Worm (Caenorhabditis elegans) whole organism, L4 larva: ENCODE data around the gene F15B9.11.
A peak's percentile ranks its signal among the peaks of the same experiment; 100 is the strongest.

Experiments used
- T20F7.1 ChIP-seq: fragments of 200-800 bp; sonication (Bioruptor generic); optimal IDR thresholded peaks from 2 replicates; lab custom pipeline; 2018; ENCODE audit warnings: mild to moderate bottlenecking, missing genetic modification characterization, missing compliant biosample characterization
- T26A8.4 ChIP-seq: fragments of 200-800 bp; sonication (Bioruptor generic); IDR thresholded peaks from 2 replicates; pipeline ENCODE4 v1.3.6; 2022; ENCODE audit warnings: missing genetic modification characterization, missing compliant biosample characterization
- ZK337.2 ChIP-seq: fragments of 200-800 bp; sonication (Bioruptor generic); IDR thresholded peaks from 2 replicates; pipeline ENCODE4 v1.3.6; 2022; ENCODE audit warnings: missing genetic modification reagents, missing genetic modification characterization, missing compliant biosample characterization
- aha-1 ChIP-seq: fragments of 150-350 bp; peaks from one replicate; lab custom pipeline; 2014; ENCODE audit warnings: missing biosample characterization, missing genetic modification characterization
- arid-1 ChIP-seq: fragments of 200-800 bp; sonication (Bioruptor generic); conservative IDR thresholded peaks from 2 replicates; pipeline ENCODE4 v1.3.6; 2022; ENCODE audit warnings: missing genetic modification reagents, missing genetic modification characterization, missing compliant biosample characterization
- ceh-62 ChIP-seq: sonication (generic microtip); optimal IDR thresholded peaks from 2 replicates; lab custom pipeline; 2017; ENCODE audit warnings: missing biosample characterization, missing genetic modification characterization
- daf-16 ChIP-seq, 3 experiments: sonication (generic microtip); optimal IDR thresholded peaks; 2 replicates each; lab custom pipeline; 2016 to 2017; ENCODE audit warnings: missing genetic modification characterization in 3 of 3, missing genetic modification reagents in 3 of 3, mild to moderate bottlenecking in 2 of 3, missing compliant biosample characterization in 2 of 3, missing biosample characterization in 1 of 3, moderate library complexity in 1 of 3
- daf-19 ChIP-seq: fragments of 200-800 bp; sonication (Bioruptor generic); conservative IDR thresholded peaks from 2 replicates; pipeline ENCODE4 v1.3.6; 2022; ENCODE audit warnings: missing genetic modification characterization, missing compliant biosample characterization
- dmd-6 ChIP-seq: fragments of 200-800 bp; sonication (Bioruptor generic); IDR thresholded peaks from 2 replicates; pipeline ENCODE4 v1.3.6; 2022; ENCODE audit warnings: missing genetic modification reagents, missing genetic modification characterization, missing compliant biosample characterization
- dmd-8 ChIP-seq: fragments of 200-800 bp; sonication (Bioruptor generic); IDR thresholded peaks from 2 replicates; pipeline ENCODE4 v1.3.6; 2022; ENCODE audit warnings: missing genetic modification characterization, missing compliant biosample characterization
- dpl-1 ChIP-seq: fragments of 150-350 bp; optimal IDR thresholded peaks from 2 replicates; lab custom pipeline; 2014; ENCODE audit warnings: missing biosample characterization, missing genetic modification reagents, missing genetic modification characterization
- dve-1 ChIP-seq: sonication (generic microtip); optimal IDR thresholded peaks from 2 replicates; lab custom pipeline; 2017; ENCODE audit warnings: antibody characterized with exemption, mild to moderate bottlenecking, missing genetic modification characterization, missing compliant biosample characterization; ENCODE audit not compliant: insufficient read depth
- fkh-10 ChIP-seq: fragments of 150-350 bp; optimal IDR thresholded peaks from 2 replicates; lab custom pipeline; 2014; ENCODE audit warnings: missing biosample characterization, missing genetic modification reagents, missing genetic modification characterization
- fos-1 ChIP-seq: fragments of 150-350 bp; optimal IDR thresholded peaks from 2 replicates; lab custom pipeline; 2014; ENCODE audit warnings: missing biosample characterization, missing genetic modification characterization
- hif-1 ChIP-seq, 2 experiments: sonication (generic microtip); optimal IDR thresholded peaks; 2 replicates each; lab custom pipeline; 2016 to 2017; ENCODE audit warnings: missing compliant biosample characterization in 2 of 2, missing genetic modification characterization in 2 of 2, missing genetic modification reagents in 2 of 2, missing genotype in 2 of 2, mild to moderate bottlenecking in 1 of 2
- hlh-11 ChIP-seq: fragments of 200-800 bp; sonication (Bioruptor generic); optimal IDR thresholded peaks from 2 replicates; lab custom pipeline; 2018; ENCODE audit warnings: mild to moderate bottlenecking, missing genetic modification characterization, missing compliant biosample characterization
- hlh-30 ChIP-seq: sonication (generic microtip); optimal IDR thresholded peaks from 2 replicates; lab custom pipeline; 2017; ENCODE audit warnings: antibody characterized with exemption, mild to moderate bottlenecking, missing genetic modification characterization, missing compliant biosample characterization; ENCODE audit not compliant: insufficient read depth
- hmg-1.1 ChIP-seq: fragments of 200-800 bp; sonication (Bioruptor generic); IDR thresholded peaks from 2 replicates; pipeline ENCODE4 v1.3.6; 2022; ENCODE audit warnings: missing genetic modification reagents, missing genetic modification characterization, missing compliant biosample characterization
- jun-1 ChIP-seq: fragments of 150-350 bp; optimal IDR thresholded peaks from 2 replicates; lab custom pipeline; 2014; ENCODE audit warnings: missing biosample characterization, missing genetic modification reagents, missing genetic modification characterization
- lim-7 ChIP-seq: fragments of 200-800 bp; sonication (Bioruptor generic); IDR thresholded peaks from 2 replicates; pipeline ENCODE4 v1.3.6; 2022; ENCODE audit warnings: missing genetic modification characterization, missing compliant biosample characterization
- lin-13 ChIP-seq: fragments of 150-350 bp; optimal IDR thresholded peaks from 2 replicates; lab custom pipeline; 2014; ENCODE audit warnings: missing biosample characterization, missing genetic modification reagents, missing genetic modification characterization
- lin-38 ChIP-seq: fragments of 200-800 bp; sonication (Bioruptor generic); IDR thresholded peaks from 2 replicates; pipeline ENCODE4 v1.3.6; 2022; ENCODE audit warnings: missing genetic modification reagents, missing genetic modification characterization, missing compliant biosample characterization
- lsy-2 ChIP-seq, 2 experiments: fragments of 150-350 bp in 1 of 2; sonication (generic microtip) in 1 of 2; optimal IDR thresholded peaks; 2 replicates each; lab custom pipeline; 2014 to 2017; ENCODE audit warnings: missing biosample characterization in 2 of 2, missing genetic modification characterization in 2 of 2
- mdl-1 ChIP-seq, 2 experiments: fragments of 150-350 bp in 1 of 2; sonication (generic microtip) in 1 of 2; optimal IDR thresholded peaks; 2 replicates each; lab custom pipeline; 2014 to 2017; ENCODE audit warnings: missing biosample characterization in 2 of 2, missing genetic modification characterization in 2 of 2
- mep-1 ChIP-seq: fragments of 150-350 bp; sonication (generic microtip); optimal IDR thresholded peaks from 3 replicates; lab custom pipeline; 2014; ENCODE audit warnings: missing biosample characterization, missing genetic modification characterization
- mes-2 ChIP-seq: sonication (generic microtip); optimal IDR thresholded peaks from 2 replicates; lab custom pipeline; 2016; ENCODE audit warnings: missing genotype, mild to moderate bottlenecking, missing genetic modification characterization, missing compliant biosample characterization; ENCODE audit not compliant: poor library complexity, severe bottlenecking
- mxl-2 ChIP-seq: fragments of 200-800 bp; sonication (Bioruptor generic); conservative IDR thresholded peaks from 2 replicates; pipeline ENCODE4 v1.3.6; 2022; ENCODE audit warnings: missing genetic modification reagents, missing genetic modification characterization, missing compliant biosample characterization
- mxl-3 ChIP-seq: fragments of 200-800 bp; sonication (Bioruptor generic); optimal IDR thresholded peaks from 2 replicates; lab custom pipeline; 2018; ENCODE audit warnings: mild to moderate bottlenecking, missing genetic modification characterization, missing compliant biosample characterization
- nhr-10 ChIP-seq: fragments of 150-350 bp; optimal IDR thresholded peaks from 2 replicates; lab custom pipeline; 2014; ENCODE audit warnings: missing biosample characterization, missing genetic modification characterization
- nhr-237 ChIP-seq: sonication (generic microtip); optimal IDR thresholded peaks from 2 replicates; lab custom pipeline; 2017; ENCODE audit warnings: missing biosample characterization, missing genetic modification characterization
- nhr-25 ChIP-seq: sonication (generic microtip); optimal IDR thresholded peaks from 2 replicates; lab custom pipeline; 2017; ENCODE audit warnings: missing genetic modification characterization, mild to moderate bottlenecking, missing compliant biosample characterization, antibody characterized with exemption, moderate library complexity, borderline replicate concordance; ENCODE audit not compliant: insufficient read depth
- nhr-28 ChIP-seq: fragments of 150-350 bp; optimal IDR thresholded peaks from 2 replicates; lab custom pipeline; 2014; ENCODE audit warnings: missing biosample characterization, missing genetic modification characterization
- nhr-41 ChIP-seq: fragments of 200-800 bp; sonication (Bioruptor generic); IDR thresholded peaks from 2 replicates; pipeline ENCODE4 v1.3.6; 2022; ENCODE audit warnings: missing genetic modification reagents, missing genetic modification characterization, missing compliant biosample characterization
- nhr-6 ChIP-seq: fragments of 150-350 bp; optimal IDR thresholded peaks from 2 replicates; lab custom pipeline; 2014; ENCODE audit warnings: missing biosample characterization, missing genetic modification characterization
- pha-4 ChIP-seq, 2 experiments: fragments of 150-350 bp in 1 of 2; fragments of 200-800 bp in 1 of 2; sonication (Bioruptor generic) in 1 of 2; IDR thresholded peaks in 1 of 2; optimal IDR thresholded peaks in 1 of 2; 2 replicates each; pipeline versions ENCODE4 v1.3.6 to Lab custom; 2014 to 2022; ENCODE audit warnings: missing genetic modification characterization in 2 of 2, missing genetic modification reagents in 2 of 2, missing biosample characterization in 1 of 2, missing compliant biosample characterization in 1 of 2
- rbr-2 ChIP-seq: sonication (generic microtip); optimal IDR thresholded peaks from 2 replicates; lab custom pipeline; 2016; ENCODE audit warnings: missing genotype, missing genetic modification characterization, missing compliant biosample characterization
- saeg-2 ChIP-seq: fragments of 200-800 bp; sonication (Bioruptor generic); IDR thresholded peaks from 2 replicates; pipeline ENCODE4 v1.3.6; 2022; ENCODE audit warnings: missing genetic modification reagents, missing genetic modification characterization, missing compliant biosample characterization
- tag-97 ChIP-seq: fragments of 200-800 bp; sonication (Bioruptor generic); IDR thresholded peaks from 2 replicates; pipeline ENCODE4 v1.3.6; 2022; ENCODE audit warnings: missing genetic modification characterization, missing compliant biosample characterization
- unc-130 ChIP-seq: sonication (generic microtip); optimal IDR thresholded peaks from 2 replicates; lab custom pipeline; 2016; ENCODE audit warnings: missing genetic modification reagents, missing genetic modification characterization, missing compliant biosample characterization
- unc-62 ChIP-seq, 3 experiments: fragments of 150-350 bp in 1 of 3; sonication (generic microtip); optimal IDR thresholded peaks in 2 of 3; peaks in 1 of 3; 1 replicate in 1 of 3; 2 replicates in 2 of 3; lab custom pipeline; 2014 to 2017; ENCODE audit warnings: missing biosample characterization in 3 of 3, missing genetic modification characterization in 3 of 3, missing genetic modification reagents in 3 of 3, missing genotype in 1 of 3
- zfp-3 ChIP-seq: fragments of 200-800 bp; sonication (Bioruptor generic); conservative IDR thresholded peaks from 2 replicates; pipeline ENCODE4 v1.3.6; 2022; ENCODE audit warnings: missing genetic modification reagents, missing genetic modification characterization, missing compliant biosample characterization
- zip-2 ChIP-seq: fragments of 150-350 bp; optimal IDR thresholded peaks from 2 replicates; lab custom pipeline; 2014; ENCODE audit warnings: missing biosample characterization, missing genetic modification characterization

Gene F15B9.11

ce11 chrV:12952287-12952686, 40.4 kb downstream of the F15B9.11 start, which contains the start of gene pqn-68:
TSS of gene pqn-68 (plus strand) at chrV:12952636.
- TF ChIP-seq aha-1 (peak; percentile 71), hlh-30 (peak; percentile 8), mdl-1 (tag; optimal IDR thresholded peaks at IDR 0.05; lab: Kevin White, UChicago) (no peak), daf-19 (GFP tag; lab: Robert Waterston, UW) (no peak), saeg-2 (GFP tag; lab: Robert Waterston, UW) (no peak), dpl-1 (GFP tag; lab: Kevin White, UChicago) (peak; percentile 25), arid-1 (GFP tag; lab: Robert Waterston, UW) (no peak), T20F7.1 (GFP tag; lab: Kevin White, UChicago) (peak; percentile 92), nhr-6 (peak; percentile 80), hif-1 (tag; optimal IDR thresholded peaks at IDR 0.05; lab: Kevin White, UChicago) (peak in 1 of 2 experiments; percentile 8), mes-2 (peak; percentile 85), dve-1 (tag; lab: Kevin White, UChicago) (peak; percentile 17), lsy-2 (tag; optimal IDR thresholded peaks at IDR 0.05; lab: Kevin White, UChicago) (peak in 1 of 2 experiments; percentile 55), daf-16 (GFP tag; optimal IDR thresholded peaks at IDR 0.05; lab: Kevin White, UChicago) (no peak), daf-16 (tag; optimal IDR thresholded peaks at IDR 0.05; lab: Kevin White, UChicago) (peak; percentile 6)
- TF ChIP-seq, all 104 proteins: peak for 10

DNA sequence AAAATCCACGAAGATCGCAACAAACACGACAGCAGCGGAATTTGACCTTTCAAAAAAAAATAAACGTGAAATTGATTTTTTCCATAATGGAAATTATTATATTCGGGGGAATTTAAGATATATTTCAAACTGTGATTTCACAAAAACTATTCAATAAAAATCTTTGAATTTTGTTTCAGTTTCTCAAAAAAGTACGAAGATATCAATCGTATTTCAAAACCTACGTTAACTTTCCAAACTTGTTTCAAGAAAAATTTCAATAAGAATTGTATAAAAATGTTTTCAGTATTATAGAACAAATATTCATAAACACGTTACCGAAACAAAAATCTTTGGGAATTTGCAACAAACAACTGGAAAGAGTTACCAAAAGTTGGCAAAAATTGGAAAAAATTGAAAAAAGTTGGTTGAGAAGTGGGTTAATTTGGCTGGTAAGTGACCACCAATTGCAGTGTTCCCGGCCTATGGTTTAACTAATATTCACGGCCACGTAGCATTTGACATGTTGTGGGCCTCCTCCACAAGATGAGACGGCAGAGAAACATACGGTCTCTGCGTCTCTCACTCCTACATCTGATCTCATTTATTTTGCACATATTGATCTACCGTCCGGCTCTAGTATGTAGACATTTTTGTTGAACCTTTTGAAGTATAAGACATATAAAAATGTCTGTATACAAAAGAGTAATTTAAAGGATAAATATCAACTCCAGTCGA, 41.7 kb downstream of the F15B9.11 start, which contains the start of the genes T16G1.9 and T16G1.18:
Gene T16G1.9, minus strand, starts transcription at position 51 of the 717 bp plus-strand sequence.
Gene T16G1.18, plus strand, starts transcription at position 493 of the 717 bp plus-strand sequence.
- TF ChIP-seq arid-1 (GFP tag; lab: Robert Waterston, UW), result no peak
- no peak for TF ChIP-seq pha-4 (GFP tag; IDR thresholded peaks at IDR 0.05; lab: Robert Waterston, UW)
- TF ChIP-seq pha-4 (tag; optimal IDR thresholded peaks at IDR 0.05; lab: Kevin White, UChicago), result no peak
- no peak for TF ChIP-seq daf-19 (GFP tag; lab: Robert Waterston, UW)
- peak; percentile 50 for TF ChIP-seq lin-13 (GFP tag; lab: Kevin White, UChicago)
- no peak for TF ChIP-seq mdl-1 (tag; optimal IDR thresholded peaks at IDR 0.05; lab: Kevin White, UChicago)
- TF ChIP-seq mxl-2 (GFP tag; lab: Robert Waterston, UW), result no peak
- peak; percentile 43 for TF ChIP-seq dpl-1 (GFP tag; lab: Kevin White, UChicago)
- no peak for TF ChIP-seq nhr-10
- peak in 1 of 2 experiments; percentile 69 for TF ChIP-seq lsy-2 (tag; optimal IDR thresholded peaks at IDR 0.05; lab: Kevin White, UChicago)
- TF ChIP-seq T20F7.1 (GFP tag; lab: Kevin White, UChicago), result peak; percentile 85
- peak; percentile 57 for TF ChIP-seq dve-1 (tag; lab: Kevin White, UChicago)
- peak; percentile 62; the same call in 1 of the 2 replicates for TF ChIP-seq dmd-6 (GFP tag; lab: Robert Waterston, UW)
- TF ChIP-seq hlh-30, result peak; percentile 59
- no peak for TF ChIP-seq aha-1
- TF ChIP-seq rbr-2 (tag; lab: Kevin White, UChicago), result peak; percentile 47
- TF ChIP-seq zip-2, result no peak
- peak; percentile 64 for TF ChIP-seq mep-1
- peak in 1 of 2 experiments; percentile 94 for TF ChIP-seq unc-62 (GFP tag; optimal IDR thresholded peaks at IDR 0.05 in 1 of 2; lab: Kevin White, UChicago)
- TF ChIP-seq unc-62 (tag; optimal IDR thresholded peaks at IDR 0.05; lab: Kevin White, UChicago), result no peak
- no peak for TF ChIP-seq unc-130 (GFP tag; lab: Kevin White, UChicago)
- peak; percentile 45 for TF ChIP-seq mxl-3
- no peak for TF ChIP-seq tag-97 (GFP tag; lab: Robert Waterston, UW)
- TF ChIP-seq zfp-3 (GFP tag; lab: Robert Waterston, UW), result no peak
- no peak for TF ChIP-seq daf-16 (GFP tag; optimal IDR thresholded peaks at IDR 0.05; lab: Kevin White, UChicago)
- peak; percentile 71 for TF ChIP-seq daf-16 (tag; optimal IDR thresholded peaks at IDR 0.05; lab: Kevin White, UChicago)
- no peak for TF ChIP-seq fos-1 (tag; lab: Kevin White, UChicago)
- TF ChIP-seq lin-38 (GFP tag; lab: Robert Waterston, UW), result no peak; the same call in 1 of the 2 replicates
- TF ChIP-seq jun-1 (tag; lab: Kevin White, UChicago), result no peak
- TF ChIP-seq mes-2, result peak; percentile 80
- no peak for TF ChIP-seq T26A8.4 (GFP tag; lab: Robert Waterston, UW)
- TF ChIP-seq ceh-62 (tag; lab: Kevin White, UChicago), result no peak
- peak; percentile 34 for TF ChIP-seq nhr-28 (tag; lab: Kevin White, UChicago)
- TF ChIP-seq nhr-6, result peak; percentile 98
- no peak for TF ChIP-seq ZK337.2 (GFP tag; lab: Robert Waterston, UW)
- TF ChIP-seq hlh-11, result peak; percentile 72
- no peak for TF ChIP-seq nhr-41 (GFP tag; lab: Robert Waterston, UW)
- no peak for TF ChIP-seq dmd-8 (GFP tag; lab: Robert Waterston, UW)
- TF ChIP-seq fkh-10 (GFP tag; lab: Kevin White, UChicago), result no peak
- no peak for TF ChIP-seq nhr-237 (tag; lab: Kevin White, UChicago)
- TF ChIP-seq nhr-25, result no peak
- peak; percentile 50 for TF ChIP-seq hmg-1.1 (GFP tag; lab: Robert Waterston, UW)
- TF ChIP-seq lim-7, result no peak
